Worm (Caenorhabditis elegans): ENCODE measurements around the gene F31A3.5.
A peak's percentile ranks its signal among the peaks of the same experiment; 100 is the strongest.

The F31A3.5 gene

ce11 chrX:17610406-17610981 is 47.1 kb upstream of the F31A3.5 start (continued):
- TF ChIP-seq zip-4 (GFP tag; optimal IDR thresholded peaks at IDR 0.05) (no peak), mep-1 (tag; optimal IDR thresholded peaks at IDR 0.05) (peak; percentile 43), nhr-12 (tag; optimal IDR thresholded peaks at IDR 0.05) (no peak), elt-2 (tag; optimal IDR thresholded peaks at IDR 0.05) (peak; percentile 35), aly-2 (tag; optimal IDR thresholded peaks at IDR 0.05) (no peak), dsc-1 (tag; optimal IDR thresholded peaks at IDR 0.05) (peak; percentile 44), pag-3 (tag; optimal IDR thresholded peaks at IDR 0.05; ENCODE audit: borderline replicate concordance, insufficient read depth) (no peak), tlp-1 (tag; optimal IDR thresholded peaks at IDR 0.05) (no peak), C34B4.2 (tag; optimal IDR thresholded peaks at IDR 0.05) (no peak), egl-13 (tag; optimal IDR thresholded peaks at IDR 0.05) (peak; percentile 24), ceh-82 (tag; optimal IDR thresholded peaks at IDR 0.05) (peak in 2 of 3 experiments; percentile 24 to 66), Y116A8C.19 (tag; optimal IDR thresholded peaks at IDR 0.05; ENCODE audit: borderline replicate concordance) (no peak), ztf-11 (tag; optimal IDR thresholded peaks at IDR 0.05) (no peak), ets-5 (GFP tag; IDR thresholded peaks at IDR 0.05) (no peak), irx-1 (tag; optimal IDR thresholded peaks at IDR 0.05) (peak; percentile 31), blmp-1 (tag; optimal IDR thresholded peaks at IDR 0.05) (peak; percentile 38), nhr-11 (tag; optimal IDR thresholded peaks at IDR 0.05) (no peak), nhr-47 (tag; optimal IDR thresholded peaks at IDR 0.05) (peak; percentile 70), pax-3 (tag; optimal IDR thresholded peaks at IDR 0.05) (no peak), alr-1 (tag; optimal IDR thresholded peaks at IDR 0.05; ENCODE audit: borderline replicate concordance) (no peak), unc-98 (GFP tag; IDR thresholded peaks at IDR 0.05) (no peak), sup-37 (GFP tag; optimal IDR thresholded peaks at IDR 0.05) (no peak), nhr-19 (GFP tag; conservative IDR thresholded peaks at IDR 0.05) (peak; percentile 84), lsy-2 (tag; optimal IDR thresholded peaks at IDR 0.05) (peak; percentile 62 to 66), nhr-76 (tag; optimal IDR thresholded peaks at IDR 0.05) (no peak), pqm-1 (tag; optimal IDR thresholded peaks at IDR 0.05) (no peak), mab-9 (GFP tag; IDR thresholded peaks at IDR 0.05) (0 out of 2 replicates have a peak, but pooled peaks have one; percentile 15), skn-1 (tag; optimal IDR thresholded peaks at IDR 0.05) (peak; percentile 46), efl-3 (GFP tag; optimal IDR thresholded peaks at IDR 0.05) (no peak), F16B12.6 (tag; optimal IDR thresholded peaks at IDR 0.05) (no peak), hlh-17 (GFP tag; optimal IDR thresholded peaks at IDR 0.05; ENCODE audit: borderline replicate concordance) (no peak), unc-86 (tag; optimal IDR thresholded peaks at IDR 0.05) (peak; percentile 61), nhr-237 (tag; optimal IDR thresholded peaks at IDR 0.05) (no peak), rnt-1 (tag; optimal IDR thresholded peaks at IDR 0.05) (peak; percentile 57), lin-15B (tag; optimal IDR thresholded peaks at IDR 0.05) (no peak), ces-1 (GFP tag; optimal IDR thresholded peaks at IDR 0.05) (no peak), efl-1 (optimal IDR thresholded peaks at IDR 0.05) (peak; percentile 76 to 78), efl-1 (GFP tag; optimal IDR thresholded peaks at IDR 0.05 in 1 of 2) (peak; percentile 62 to 93), xbp-1 (tag; optimal IDR thresholded peaks at IDR 0.05) (peak; percentile 36), nhr-90 (tag; optimal IDR thresholded peaks at IDR 0.05; ENCODE audit: poor library complexity) (peak; percentile 27), zag-1 (tag; optimal IDR thresholded peaks at IDR 0.05) (no peak), snu-23 (GFP tag; optimal IDR thresholded peaks at IDR 0.05) (peak; percentile 79), grh-1 (GFP tag; IDR thresholded peaks at IDR 0.05) (no peak), ztf-4 (tag; optimal IDR thresholded peaks at IDR 0.05) (no peak), lin-35 (GFP tag; optimal IDR thresholded peaks at IDR 0.05) (peak; percentile 56 to 73), mdl-1 (tag; optimal IDR thresholded peaks at IDR 0.05) (peak in 1 of 2 experiments; percentile 6), elt-3 (tag; optimal IDR thresholded peaks at IDR 0.05) (no peak), lin-13 (GFP tag; optimal IDR thresholded peaks at IDR 0.05) (peak; percentile 57), nhr-71 (tag; optimal IDR thresholded peaks at IDR 0.05) (peak; percentile 80), ceh-63 (GFP tag; optimal IDR thresholded peaks at IDR 0.05) (no peak), swsn-7 (tag; optimal IDR thresholded peaks at IDR 0.05) (peak; percentile 53), aha-1 (tag; optimal IDR thresholded peaks at IDR 0.05) (no peak)
